Worm (Caenorhabditis elegans) whole organism, L1 larva: ENCODE data around the gene gld-3.

ENCODE experiments used
- C16A3.4 ChIP-seq: fragments of 150-350 bp; optimal IDR thresholded peaks from 2 replicates; lab custom pipeline; 2014; ENCODE audit warnings: missing biosample characterization, missing genetic modification characterization
- F16B12.6 ChIP-seq: fragments of 150-350 bp; optimal IDR thresholded peaks from 2 replicates; lab custom pipeline; 2014; ENCODE audit warnings: missing biosample characterization, missing genetic modification characterization
- Y116A8C.19 ChIP-seq: sonication (generic microtip); optimal IDR thresholded peaks from 2 replicates; lab custom pipeline; 2016; ENCODE audit warnings: missing compliant biosample characterization, missing genetic modification characterization, borderline replicate concordance
- aha-1 ChIP-seq: fragments of 150-350 bp; optimal IDR thresholded peaks from 2 replicates; lab custom pipeline; 2014; ENCODE audit warnings: missing biosample characterization, missing genetic modification characterization
- alr-1 ChIP-seq: fragments of 200-800 bp; sonication (Bioruptor generic); optimal IDR thresholded peaks from 2 replicates; lab custom pipeline; 2018; ENCODE audit warnings: borderline replicate concordance, mild to moderate bottlenecking, missing genetic modification characterization, missing compliant biosample characterization
- aly-2 ChIP-seq: fragments of 150-350 bp; optimal IDR thresholded peaks from 2 replicates; lab custom pipeline; 2014; ENCODE audit warnings: missing biosample characterization, missing genetic modification characterization
- ama-1 ChIP-seq: fragments of 150-350 bp; optimal IDR thresholded peaks from 2 replicates; lab custom pipeline; 2014
- blmp-1 ChIP-seq: fragments of 150-350 bp; optimal IDR thresholded peaks from 2 replicates; lab custom pipeline; 2014; ENCODE audit warnings: missing biosample characterization, missing genetic modification characterization
- ceh-63 ChIP-seq: fragments of 200-800 bp; sonication (Bioruptor generic); optimal IDR thresholded peaks from 2 replicates; lab custom pipeline; 2018; ENCODE audit warnings: mild to moderate bottlenecking, missing genetic modification characterization, missing compliant biosample characterization
- ceh-8 ChIP-seq: fragments of 200-800 bp; sonication (Bioruptor generic); optimal IDR thresholded peaks from 2 replicates; lab custom pipeline; 2018; ENCODE audit warnings: mild to moderate bottlenecking, missing genetic modification characterization, moderate library complexity, missing compliant biosample characterization
- ceh-82 ChIP-seq, 3 experiments: fragments of 150-350 bp in 1 of 3; sonication (generic microtip) in 2 of 3; optimal IDR thresholded peaks; 2 replicates each; lab custom pipeline; 2014 to 2017; ENCODE audit warnings: missing biosample characterization in 3 of 3, missing genetic modification characterization in 3 of 3
- ceh-88 ChIP-seq: fragments of 200-800 bp; sonication (Bioruptor generic); IDR thresholded peaks from 2 replicates; pipeline ENCODE4 v1.3.6; 2022; ENCODE audit warnings: missing genetic modification characterization, missing compliant biosample characterization
- ceh-90 ChIP-seq: sonication (generic microtip); optimal IDR thresholded peaks from 2 replicates; lab custom pipeline; 2016; ENCODE audit warnings: missing genetic modification characterization, missing compliant biosample characterization
- ces-1 ChIP-seq: fragments of 150-350 bp; optimal IDR thresholded peaks from 2 replicates; lab custom pipeline; 2014; ENCODE audit warnings: missing biosample characterization, missing genetic modification reagents, missing genetic modification characterization
- dpl-1 ChIP-seq, 3 experiments: fragments of 150-350 bp in 2 of 3; sonication (generic microtip) in 1 of 3; optimal IDR thresholded peaks; 2 replicates each; lab custom pipeline; 2014 to 2017; ENCODE audit warnings: missing biosample characterization in 3 of 3, missing genetic modification characterization in 3 of 3, missing genetic modification reagents in 3 of 3
- efl-1 ChIP-seq, 4 experiments: fragments of 150-350 bp; optimal IDR thresholded peaks in 3 of 4; peaks in 1 of 4; 1 replicate in 1 of 4; 2 replicates in 3 of 4; lab custom pipeline; 2014; ENCODE audit warnings: missing biosample characterization in 2 of 4, missing genetic modification characterization in 2 of 4, missing genetic modification reagents in 2 of 4
- egl-13 ChIP-seq: sonication (generic microtip); optimal IDR thresholded peaks from 2 replicates; lab custom pipeline; 2016; ENCODE audit warnings: missing genotype, missing genetic modification reagents, missing genetic modification characterization, missing compliant biosample characterization
- egl-27 ChIP-seq, 2 experiments: fragments of 150-350 bp in 1 of 2; sonication (generic microtip); optimal IDR thresholded peaks; 3 replicates each; lab custom pipeline; 2017 to 2018; ENCODE audit warnings: missing biosample characterization in 2 of 2, missing genetic modification characterization in 2 of 2, missing genetic modification reagents in 2 of 2
- elt-2 ChIP-seq: sonication (generic microtip); optimal IDR thresholded peaks from 2 replicates; lab custom pipeline; 2016; ENCODE audit warnings: missing genetic modification characterization, mild to moderate bottlenecking, inconsistent platforms, missing compliant biosample characterization, missing genetic modification reagents
- elt-3 ChIP-seq, 6 experiments: fragments of 150-350 bp in 1 of 6; sonication (generic microtip); optimal IDR thresholded peaks; 2 replicates each; lab custom pipeline; 2017 to 2018; ENCODE audit warnings: missing biosample characterization in 6 of 6, missing genetic modification characterization in 6 of 6, inconsistent platforms in 1 of 6
- fkh-10 ChIP-seq: sonication (generic microtip); optimal IDR thresholded peaks from 2 replicates; lab custom pipeline; 2017; ENCODE audit warnings: missing biosample characterization, missing genetic modification reagents, missing genetic modification characterization
- fkh-4 ChIP-seq: sonication (generic microtip); optimal IDR thresholded peaks from 2 replicates; lab custom pipeline; 2016; ENCODE audit warnings: missing compliant biosample characterization, missing genetic modification characterization, borderline replicate concordance
- fos-1 ChIP-seq: fragments of 150-350 bp; optimal IDR thresholded peaks from 2 replicates; lab custom pipeline; 2014; ENCODE audit warnings: missing biosample characterization, missing genetic modification characterization
- hlh-17 ChIP-seq: fragments of 200-800 bp; sonication (Bioruptor generic); optimal IDR thresholded peaks from 2 replicates; lab custom pipeline; 2018; ENCODE audit warnings: missing genetic modification characterization, mild to moderate bottlenecking, missing compliant biosample characterization, moderate library complexity, borderline replicate concordance
- hpl-2 ChIP-seq: fragments of 150-350 bp; optimal IDR thresholded peaks from 2 replicates; lab custom pipeline; 2014; ENCODE audit warnings: missing biosample characterization, missing genetic modification reagents, missing genetic modification characterization
- irx-1 ChIP-seq: sonication (generic microtip); optimal IDR thresholded peaks from 2 replicates; lab custom pipeline; 2016; ENCODE audit warnings: missing genetic modification characterization, missing compliant biosample characterization
- isw-1 ChIP-seq: fragments of 200-800 bp; sonication (Bioruptor generic); IDR thresholded peaks from 2 replicates; pipeline ENCODE4 v1.3.6; 2022; ENCODE audit warnings: missing genetic modification characterization, missing compliant biosample characterization
- lin-13 ChIP-seq: fragments of 150-350 bp; optimal IDR thresholded peaks from 2 replicates; lab custom pipeline; 2014; ENCODE audit warnings: missing biosample characterization, missing genetic modification reagents, missing genetic modification characterization
- lin-14 ChIP-seq: fragments of 200-800 bp; sonication (Bioruptor generic); optimal IDR thresholded peaks from 2 replicates; lab custom pipeline; 2018; ENCODE audit warnings: mild to moderate bottlenecking, missing genetic modification characterization, moderate library complexity, missing compliant biosample characterization
- lin-15B ChIP-seq: fragments of 150-350 bp; sonication (generic microtip); optimal IDR thresholded peaks from 3 replicates; lab custom pipeline; 2014; ENCODE audit warnings: missing biosample characterization, missing genetic modification characterization
- mab-9 ChIP-seq: fragments of 200-800 bp; sonication (Bioruptor generic); IDR thresholded peaks from 2 replicates; pipeline ENCODE4 v1.3.6; 2022; ENCODE audit warnings: missing genetic modification reagents, missing genetic modification characterization, missing compliant biosample characterization
- nhr-12 ChIP-seq: sonication (generic microtip); optimal IDR thresholded peaks from 2 replicates; lab custom pipeline; 2017; ENCODE audit warnings: missing biosample characterization, missing genetic modification characterization
- nhr-19 ChIP-seq: fragments of 200-800 bp; sonication (Bioruptor generic); conservative IDR thresholded peaks from 2 replicates; pipeline ENCODE4 v1.3.6; 2022; ENCODE audit warnings: missing genetic modification characterization, missing compliant biosample characterization
- nhr-20 ChIP-seq: sonication (generic microtip); optimal IDR thresholded peaks from 2 replicates; lab custom pipeline; 2016; ENCODE audit warnings: mild to moderate bottlenecking, missing genetic modification characterization, missing compliant biosample characterization
- nhr-28 ChIP-seq: fragments of 150-350 bp; optimal IDR thresholded peaks from 2 replicates; lab custom pipeline; 2014; ENCODE audit warnings: missing biosample characterization, missing genetic modification characterization
- nhr-47 ChIP-seq: sonication (generic microtip); optimal IDR thresholded peaks from 2 replicates; lab custom pipeline; 2016; ENCODE audit warnings: mild to moderate bottlenecking, missing genetic modification characterization, moderate library complexity, missing compliant biosample characterization
- nhr-71 ChIP-seq: sonication (generic microtip); optimal IDR thresholded peaks from 2 replicates; lab custom pipeline; 2016; ENCODE audit warnings: mild to moderate bottlenecking, missing genetic modification characterization, moderate library complexity, missing compliant biosample characterization
- nhr-76 ChIP-seq: sonication (generic microtip); optimal IDR thresholded peaks from 2 replicates; lab custom pipeline; 2017; ENCODE audit warnings: missing biosample characterization, missing genetic modification characterization
- nhr-77 ChIP-seq: fragments of 150-350 bp; optimal IDR thresholded peaks from 2 replicates; lab custom pipeline; 2014; ENCODE audit warnings: missing biosample characterization, missing genetic modification characterization
- nhr-84 ChIP-seq: sonication (generic microtip); optimal IDR thresholded peaks from 2 replicates; lab custom pipeline; 2017; ENCODE audit warnings: missing biosample characterization, missing genetic modification characterization
- nhr-85 ChIP-seq: sonication (generic microtip); peaks from one replicate; lab custom pipeline; 2016; ENCODE audit warnings: missing genetic modification characterization, inconsistent platforms, missing compliant biosample characterization
- nhr-90 ChIP-seq: sonication (generic microtip); optimal IDR thresholded peaks from 2 replicates; lab custom pipeline; 2016; ENCODE audit warnings: mild to moderate bottlenecking, missing genetic modification characterization, missing compliant biosample characterization; ENCODE audit not compliant: poor library complexity
- pag-3 ChIP-seq: sonication (generic microtip); optimal IDR thresholded peaks from 2 replicates; lab custom pipeline; 2017; ENCODE audit warnings: missing genetic modification characterization, mild to moderate bottlenecking, missing compliant biosample characterization, antibody characterized with exemption, borderline replicate concordance; ENCODE audit not compliant: insufficient read depth
- pax-3 ChIP-seq: fragments of 200-800 bp; sonication (Bioruptor generic); optimal IDR thresholded peaks from 2 replicates; lab custom pipeline; 2018; ENCODE audit warnings: mild to moderate bottlenecking, missing genetic modification characterization, moderate library complexity, missing compliant biosample characterization
- skn-1 ChIP-seq: fragments of 150-350 bp; optimal IDR thresholded peaks from 2 replicates; lab custom pipeline; 2014; ENCODE audit warnings: missing biosample characterization, missing genetic modification characterization
- snpc-4 ChIP-seq: fragments of 150-350 bp; optimal IDR thresholded peaks from 2 replicates; lab custom pipeline; 2014; ENCODE audit warnings: missing biosample characterization, missing genetic modification characterization
- sox-4 ChIP-seq: sonication (generic microtip); optimal IDR thresholded peaks from 2 replicates; lab custom pipeline; 2016; ENCODE audit warnings: missing genetic modification characterization, missing compliant biosample characterization
- sptf-1 ChIP-seq: fragments of 150-350 bp; optimal IDR thresholded peaks from 2 replicates; lab custom pipeline; 2014; ENCODE audit warnings: missing biosample characterization, missing genetic modification characterization
- tlp-1 ChIP-seq: fragments of 150-350 bp; optimal IDR thresholded peaks from 2 replicates; lab custom pipeline; 2014; ENCODE audit warnings: missing biosample characterization, missing genetic modification characterization
- unc-98 ChIP-seq: fragments of 200-800 bp; sonication (Bioruptor generic); IDR thresholded peaks from 2 replicates; pipeline ENCODE4 v1.3.6; 2022; ENCODE audit warnings: missing genetic modification characterization, missing compliant biosample characterization
- xbp-1 ChIP-seq: sonication (generic microtip); optimal IDR thresholded peaks from 2 replicates; lab custom pipeline; 2016; ENCODE audit warnings: missing genetic modification characterization, missing compliant biosample characterization
- zip-4 ChIP-seq: fragments of 200-800 bp; sonication (Bioruptor generic); optimal IDR thresholded peaks from 2 replicates; lab custom pipeline; 2018; ENCODE audit warnings: mild to moderate bottlenecking, missing genetic modification characterization, moderate library complexity, missing compliant biosample characterization
- ztf-11 ChIP-seq, 2 experiments: sonication (generic microtip); optimal IDR thresholded peaks; 2 replicates each; lab custom pipeline; 2016 to 2017; ENCODE audit warnings: missing genetic modification characterization in 2 of 2, missing biosample characterization in 1 of 2, missing compliant biosample characterization in 1 of 2

The gld-3 gene

ce11 chrII:7157415-7157814 is 25.0 kb downstream of the gld-3 start:
- TF ChIP-seq nhr-28 (tag; lab: Kevin White, UChicago): no peak
- no peak for TF ChIP-seq fos-1 (tag; lab: Kevin White, UChicago)
- no peak for TF ChIP-seq pax-3
- TF ChIP-seq ceh-63: no peak
- no peak for TF ChIP-seq aha-1
- no peak for TF ChIP-seq ceh-82 (tag; optimal IDR thresholded peaks at IDR 0.05; lab: Kevin White, UChicago)
- TF ChIP-seq lin-15B: no peak
- peak; percentile 19 for TF ChIP-seq nhr-90 (tag; lab: Kevin White, UChicago)
- no peak for TF ChIP-seq skn-1
- TF ChIP-seq nhr-76: no peak
- TF ChIP-seq fkh-4 (tag; lab: Kevin White, UChicago): no peak
- no peak for TF ChIP-seq Y116A8C.19 (tag; lab: Kevin White, UChicago)
- no peak for TF ChIP-seq irx-1 (tag; lab: Kevin White, UChicago)
- TF ChIP-seq efl-1 (optimal IDR thresholded peaks at IDR 0.05; lab: Kevin White, UChicago): no peak
- TF ChIP-seq efl-1 (GFP tag; optimal IDR thresholded peaks at IDR 0.05 in 1 of 2; lab: Kevin White, UChicago): no peak
- TF ChIP-seq snpc-4: no peak
- no peak for TF ChIP-seq egl-27 (tag; optimal IDR thresholded peaks at IDR 0.05; lab: Kevin White, UChicago)
- TF ChIP-seq blmp-1 (tag; lab: Kevin White, UChicago): peak; percentile 15
- TF ChIP-seq aly-2 (tag; lab: Kevin White, UChicago): no peak
- no peak for TF ChIP-seq nhr-77 (tag; lab: Kevin White, UChicago)
- no peak for TF ChIP-seq tlp-1 (tag; lab: Kevin White, UChicago)
- TF ChIP-seq nhr-85 (tag; lab: Kevin White, UChicago): peak; percentile 61
- TF ChIP-seq nhr-84: no peak
- TF ChIP-seq sptf-1 (tag; lab: Kevin White, UChicago): no peak
- no peak for TF ChIP-seq lin-13 (GFP tag; lab: Kevin White, UChicago)
- peak in 2 of 6 experiments; percentile 18 to 59 for TF ChIP-seq elt-3 (tag; optimal IDR thresholded peaks at IDR 0.05; lab: Kevin White, UChicago)
- no peak for TF ChIP-seq hlh-17 (GFP tag; lab: Kevin White, UChicago)
- no peak for TF ChIP-seq nhr-47 (tag; lab: Kevin White, UChicago)
- TF ChIP-seq dpl-1 (GFP tag; optimal IDR thresholded peaks at IDR 0.05; lab: Kevin White, UChicago): no peak
- TF ChIP-seq mab-9 (GFP tag; lab: Robert Waterston, UW): no peak
- TF ChIP-seq ces-1: no peak
- no peak for TF ChIP-seq ceh-90
- no peak for TF ChIP-seq ztf-11 (tag; optimal IDR thresholded peaks at IDR 0.05; lab: Kevin White, UChicago)
- no peak for TF ChIP-seq zip-4 (GFP tag; lab: Kevin White, UChicago)
- TF ChIP-seq unc-98 (GFP tag; lab: Robert Waterston, UW): no peak
- TF ChIP-seq ceh-8 (GFP tag; lab: Kevin White, UChicago): no peak
- TF ChIP-seq isw-1 (GFP tag; lab: Robert Waterston, UW): no peak
- no peak for TF ChIP-seq ceh-88 (GFP tag; lab: Robert Waterston, UW)
- TF ChIP-seq xbp-1 (tag; lab: Kevin White, UChicago): no peak
- TF ChIP-seq alr-1 (tag; lab: Kevin White, UChicago): no peak
- TF ChIP-seq nhr-71 (tag; lab: Kevin White, UChicago): peak; percentile 33
- peak; percentile 83 for TF ChIP-seq elt-2 (tag; lab: Kevin White, UChicago)
- no peak for TF ChIP-seq hpl-2 (GFP tag; lab: Kevin White, UChicago)
- TF ChIP-seq pag-3 (tag; lab: Kevin White, UChicago): no peak
- no peak for TF ChIP-seq sox-4
- peak; percentile 40 for TF ChIP-seq lin-14 (GFP tag; lab: Kevin White, UChicago)
- TF ChIP-seq nhr-20 (tag; lab: Kevin White, UChicago): peak; percentile 55
- TF ChIP-seq nhr-19: no peak
- TF ChIP-seq C16A3.4 (tag; lab: Kevin White, UChicago): peak; percentile 4
- TF ChIP-seq egl-13 (tag; lab: Kevin White, UChicago): no peak
- no peak for TF ChIP-seq ama-1
- no peak for TF ChIP-seq fkh-10 (GFP tag; lab: Kevin White, UChicago)
- TF ChIP-seq nhr-12 (tag; lab: Kevin White, UChicago): no peak
- TF ChIP-seq F16B12.6 (tag; lab: Kevin White, UChicago): no peak
